Worm (Caenorhabditis elegans) whole organism, L4/young adult: ENCODE measurements around the gene let-767.

Experiments
- W03F9.2 ChIP-seq: fragments of 150-350 bp; optimal IDR thresholded peaks from 2 replicates; lab custom pipeline; 2014; ENCODE audit warnings: missing biosample characterization, missing genetic modification characterization
- dao-5 ChIP-seq: sonication (generic microtip); optimal IDR thresholded peaks from 2 replicates; lab custom pipeline; 2016; ENCODE audit warnings: missing genotype, missing genetic modification characterization, moderate library complexity, missing compliant biosample characterization
- him-1 ChIP-seq: sonication (generic microtip); optimal IDR thresholded peaks from 2 replicates; lab custom pipeline; 2016; ENCODE audit warnings: missing genotype, missing genetic modification reagents, missing genetic modification characterization, missing compliant biosample characterization

Gene let-767

DNA sequence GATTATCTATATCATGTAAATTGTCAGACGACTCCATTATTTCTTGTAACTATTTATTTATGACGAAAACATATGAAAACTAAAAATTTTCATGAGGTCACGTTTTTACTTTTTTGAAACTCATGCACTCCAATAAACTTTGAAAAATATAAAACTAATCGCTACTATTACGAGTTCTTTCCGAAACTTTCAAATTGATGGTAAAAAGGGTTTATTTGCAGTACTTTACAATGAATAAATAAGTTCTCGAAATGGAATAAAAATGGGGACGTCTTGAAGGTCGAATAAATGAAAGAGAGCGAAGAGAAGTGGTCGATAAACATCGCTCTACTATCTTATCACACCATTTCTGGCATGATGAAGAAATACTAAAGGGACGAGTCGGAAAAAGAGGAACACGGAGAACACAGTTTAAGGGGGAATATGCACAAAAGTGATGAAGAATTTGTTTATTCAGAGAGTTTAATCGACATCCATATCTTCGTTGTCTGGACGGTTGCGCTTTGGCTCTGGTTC lies at the start of gene let-767:
TSS of gene let-767 (minus strand) at position 51 of the 516 bp plus-strand sequence.
- TF ChIP-seq dao-5 (tag; lab: Kevin White, UChicago): no peak
- TF ChIP-seq him-1 (tag; lab: Kevin White, UChicago): no peak
- no peak for TF ChIP-seq W03F9.2 (tag; lab: Kevin White, UChicago)

DNA sequence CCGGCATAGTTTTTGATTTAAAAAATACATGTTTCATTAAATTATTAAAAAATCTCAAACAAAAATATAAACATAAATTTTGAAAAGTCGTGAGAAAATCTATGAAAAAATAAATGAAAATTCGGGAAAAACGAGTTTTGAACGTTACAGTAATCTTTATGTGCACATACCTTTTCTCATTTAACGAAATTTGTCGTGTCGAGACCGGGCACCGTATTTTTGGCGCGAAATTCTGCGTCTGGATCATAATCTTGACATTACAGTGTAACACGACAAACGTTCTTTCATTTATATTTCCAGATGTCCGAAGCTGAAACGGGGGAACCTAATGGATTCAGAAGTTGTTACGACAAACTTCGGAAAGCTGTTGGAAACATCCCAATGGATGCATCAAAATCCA lies 49.8 kb upstream of the let-767 start, which contains the start of gene C16A3.2:
TSS of gene C16A3.2 (plus strand) at position 301 of the 400 bp plus-strand sequence.
- no peak for TF ChIP-seq him-1 (tag; lab: Kevin White, UChicago)
- no peak for TF ChIP-seq dao-5 (tag; lab: Kevin White, UChicago)
- TF ChIP-seq W03F9.2 (tag; lab: Kevin White, UChicago): no peak

DNA sequence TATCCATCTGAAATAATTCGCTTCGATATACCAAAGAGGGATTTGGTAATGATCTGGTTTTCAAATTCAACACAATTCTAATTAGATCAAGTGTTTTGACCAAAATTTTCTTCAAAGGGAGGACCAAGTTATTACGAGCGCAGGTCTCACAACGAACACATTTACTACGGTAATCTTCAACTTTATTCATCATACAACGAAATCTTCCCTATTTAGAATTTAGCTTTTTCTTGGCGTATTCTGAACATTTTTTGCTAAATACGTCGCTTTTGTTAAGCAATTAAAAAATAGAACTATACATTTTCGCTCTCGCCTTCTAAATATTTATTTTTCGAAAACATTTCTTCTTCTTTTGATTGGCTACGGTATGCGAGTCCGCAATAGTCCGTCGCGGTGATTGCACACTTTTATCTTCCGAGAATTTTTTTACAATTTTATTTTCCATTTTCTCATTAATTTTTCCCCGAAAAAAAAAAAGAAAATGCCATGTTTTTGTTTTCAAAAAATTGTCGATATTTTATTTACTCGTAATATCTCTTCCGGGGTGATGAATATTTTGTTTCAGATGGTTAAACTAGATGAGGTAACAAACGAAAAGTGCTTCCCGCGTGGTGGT lies 43.3 kb upstream of the let-767 start, which contains the start of gene let-716:
TSS of gene let-716 (plus strand) at position 566 of the 616 bp plus-strand sequence.
- no peak for TF ChIP-seq dao-5 (tag; lab: Kevin White, UChicago)
- TF ChIP-seq him-1 (tag; lab: Kevin White, UChicago): no peak
- TF ChIP-seq W03F9.2 (tag; lab: Kevin White, UChicago): no peak

DNA sequence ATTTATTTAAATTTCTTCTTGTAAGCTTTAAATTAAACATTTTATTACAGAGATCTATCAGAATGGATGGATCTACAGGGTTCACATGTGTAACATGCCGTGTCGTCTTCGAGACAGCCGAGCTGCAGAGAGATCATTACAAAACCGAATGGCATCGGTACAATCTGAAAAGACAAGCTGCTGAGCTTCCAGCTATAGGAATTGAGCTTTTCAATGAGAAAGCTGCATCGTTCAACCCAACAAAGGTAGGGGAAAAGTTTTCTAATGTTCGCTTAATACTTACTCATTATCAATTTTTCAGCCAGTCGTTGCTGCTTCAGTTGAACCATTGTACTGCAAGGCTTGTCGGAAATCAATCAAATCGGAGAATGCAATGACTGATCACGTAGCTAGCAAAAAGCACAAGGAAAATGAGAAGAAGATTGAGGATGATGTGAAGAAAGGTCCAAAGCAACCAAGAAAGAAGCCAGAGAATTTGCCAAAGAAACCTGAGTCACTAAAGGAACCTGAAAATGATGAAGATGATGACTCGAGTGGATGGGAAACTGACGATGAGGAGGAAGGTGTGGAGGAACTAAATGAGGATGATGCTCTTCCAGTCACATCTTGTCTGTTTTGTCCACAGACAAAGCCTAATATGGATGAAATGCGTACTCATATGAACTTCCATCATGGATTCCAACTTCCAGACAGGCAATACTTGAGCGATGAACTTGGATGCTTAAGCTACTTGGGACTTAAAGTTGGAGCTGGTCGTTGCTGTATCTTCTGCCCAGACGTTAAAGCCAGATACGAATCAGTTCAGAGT lies 42.0 kb upstream of the let-767 start, which contains the start of gene znf-622:
TSS of gene znf-622 (plus strand) at position 51 of the 808 bp plus-strand sequence.
- no peak for TF ChIP-seq W03F9.2 (tag; lab: Kevin White, UChicago)
- TF ChIP-seq dao-5 (tag; lab: Kevin White, UChicago): no peak

DNA sequence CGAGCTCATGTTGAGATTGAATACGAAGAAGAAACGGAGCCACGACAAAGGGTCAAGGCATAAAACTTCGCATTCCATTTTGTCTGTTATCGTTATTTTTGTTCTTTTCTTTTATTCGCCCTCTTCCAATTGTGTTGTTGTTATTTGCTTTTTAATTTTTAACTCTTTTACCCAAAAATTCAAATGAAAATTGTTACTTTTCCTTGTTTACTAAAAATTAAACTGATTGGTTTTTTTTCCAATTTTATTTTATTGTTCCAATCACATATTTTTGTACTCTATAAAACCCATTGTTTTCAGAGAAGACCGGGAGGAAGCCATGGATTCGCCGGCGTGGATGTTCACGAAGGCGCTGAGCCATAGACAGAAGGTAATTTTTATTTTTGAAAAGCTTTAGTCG lies 40.7 kb upstream of the let-767 start, which contains the start of gene C16A3.5:
TSS of gene C16A3.5 (plus strand) at position 301 of the 400 bp plus-strand sequence.
- TF ChIP-seq him-1 (tag; lab: Kevin White, UChicago) (no peak), W03F9.2 (tag; lab: Kevin White, UChicago) (no peak), dao-5 (tag; lab: Kevin White, UChicago) (no peak)

DNA sequence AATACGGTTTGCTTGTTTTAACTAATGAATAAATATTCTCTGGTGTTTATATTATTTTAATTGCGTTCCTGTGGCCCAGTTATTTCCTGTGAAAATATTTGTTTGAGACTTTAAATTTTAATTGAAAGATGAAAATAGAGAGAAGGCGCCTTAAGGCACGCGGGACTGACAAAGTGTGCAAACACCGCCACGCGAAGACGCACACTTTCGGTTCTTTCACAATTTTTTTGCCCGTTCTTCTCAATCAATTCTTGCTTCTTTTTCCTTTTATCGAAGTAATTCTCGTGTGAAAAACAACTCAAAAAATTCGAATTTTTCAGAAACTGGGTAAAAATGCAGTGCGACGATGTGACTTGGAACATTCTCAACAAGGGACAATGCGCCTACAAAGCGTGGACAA lies 39.4 kb upstream of the let-767 start, which contains the start of gene C16A3.6:
TSS of gene C16A3.6 (plus strand) at position 84 of the 400 bp plus-strand sequence.
- no peak for TF ChIP-seq dao-5 (tag; lab: Kevin White, UChicago)
- TF ChIP-seq W03F9.2 (tag; lab: Kevin White, UChicago): no peak
- TF ChIP-seq him-1 (tag; lab: Kevin White, UChicago): no peak

DNA sequence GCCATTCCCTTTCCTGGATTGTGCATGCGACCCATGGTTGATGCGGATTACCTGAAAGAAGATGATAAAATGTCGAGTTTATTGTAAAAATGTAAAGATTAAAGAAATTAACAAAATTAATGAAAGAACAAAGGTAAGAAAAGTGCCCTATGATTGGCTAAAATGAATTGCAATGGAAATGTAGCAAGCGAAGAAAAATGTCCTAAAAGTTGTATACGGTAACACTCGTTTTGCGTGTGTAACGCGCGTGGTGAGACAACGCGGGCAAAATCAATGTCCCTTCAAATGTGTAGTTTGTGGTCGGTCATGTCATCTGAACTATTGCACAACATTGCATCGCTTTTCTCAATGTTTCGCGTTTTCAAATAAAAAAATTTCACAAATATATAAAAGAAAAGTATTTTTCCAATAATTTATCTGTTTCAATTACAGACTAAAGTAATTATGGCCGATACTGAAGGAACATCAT lies 35.2 kb upstream of the let-767 start, which contains the start of the genes rps-13 and nfx-1:
TSS of gene rps-13 (minus strand) at position 51 of the 469 bp plus-strand sequence.
TSS of gene nfx-1 (plus strand) at position 433 of the 469 bp plus-strand sequence.
- no peak for TF ChIP-seq dao-5 (tag; lab: Kevin White, UChicago)
- TF ChIP-seq W03F9.2 (tag; lab: Kevin White, UChicago): peak; percentile 69

DNA sequence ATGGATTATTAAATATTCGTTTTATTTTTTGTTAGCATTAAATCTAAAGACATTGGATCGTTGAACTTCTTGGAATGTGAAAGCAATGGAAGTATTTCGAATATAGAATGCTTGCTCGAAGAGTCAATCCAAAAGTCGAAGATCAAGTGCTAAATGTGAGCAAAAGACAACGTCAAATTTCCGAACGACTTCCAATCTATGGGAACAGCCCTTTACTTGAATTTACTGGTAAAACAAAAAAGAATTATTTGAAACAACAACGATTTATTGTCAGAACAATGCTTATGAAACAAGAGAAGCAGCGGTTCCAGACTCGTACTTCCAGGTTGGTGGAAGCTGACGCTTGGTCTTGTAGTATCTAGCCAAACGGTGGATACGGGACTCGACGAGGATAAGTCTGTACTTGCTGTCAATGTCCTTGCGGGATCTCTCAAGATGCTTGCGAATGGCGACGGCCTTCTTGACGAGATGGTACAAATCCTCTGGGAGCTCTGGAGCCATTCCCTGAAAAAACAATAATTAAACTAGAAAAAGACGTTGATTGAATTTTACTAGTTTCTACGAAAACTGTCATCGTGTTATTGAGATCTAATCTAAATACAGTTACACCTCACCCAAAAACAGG lies 34.2 kb upstream of the let-767 start:
- no peak for TF ChIP-seq him-1 (tag; lab: Kevin White, UChicago)

DNA sequence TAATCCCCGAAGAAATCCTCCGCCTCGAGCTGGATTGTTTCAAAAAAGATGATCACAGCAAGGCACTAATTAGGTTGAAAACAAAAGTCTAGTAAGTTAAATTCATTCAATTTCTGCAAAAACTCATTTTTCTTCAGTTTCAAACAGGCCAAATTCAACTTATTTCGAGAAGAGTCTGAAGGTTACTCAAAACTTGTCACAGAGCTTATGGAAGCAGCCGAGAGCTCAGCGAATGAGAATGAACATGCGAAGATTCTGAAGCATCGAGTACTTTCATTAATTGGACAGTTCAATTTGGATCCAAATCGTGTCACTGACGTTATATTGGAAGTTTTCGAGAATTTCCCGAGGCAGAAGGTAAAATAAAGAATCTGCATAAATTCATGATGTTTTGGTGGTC lies 28.8 kb upstream of the let-767 start:
- TF ChIP-seq W03F9.2 (tag; lab: Kevin White, UChicago): no peak
- no peak for TF ChIP-seq dao-5 (tag; lab: Kevin White, UChicago)
- no peak for TF ChIP-seq him-1 (tag; lab: Kevin White, UChicago)

DNA sequence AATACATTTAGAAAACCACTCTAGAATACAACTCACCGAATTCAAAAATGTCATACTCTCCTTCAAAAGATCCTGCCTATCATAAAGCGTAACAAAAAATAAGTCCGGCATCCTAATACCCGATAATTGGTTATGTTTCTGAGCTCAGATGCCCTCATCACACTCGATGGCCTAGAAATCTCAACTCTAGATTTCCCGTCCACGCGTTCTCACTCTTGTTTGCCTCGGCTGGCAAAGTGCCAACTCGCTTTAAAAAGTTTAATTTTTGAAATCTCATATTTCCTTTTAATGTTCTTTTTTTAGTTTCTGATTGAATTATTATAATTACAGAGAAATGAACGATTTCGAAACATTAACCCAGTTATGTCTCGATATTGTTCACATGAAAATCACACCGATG lies 27.9 kb upstream of the let-767 start, which contains the start of the genes C56G2.15 and thoc-2:
TSS of gene C56G2.15 (minus strand) at position 188 of the 400 bp plus-strand sequence.
TSS of gene thoc-2 (plus strand) at position 331 of the 400 bp plus-strand sequence.
- TF ChIP-seq dao-5 (tag; lab: Kevin White, UChicago) (no peak), W03F9.2 (tag; lab: Kevin White, UChicago) (no peak), him-1 (tag; lab: Kevin White, UChicago) (no peak)

DNA sequence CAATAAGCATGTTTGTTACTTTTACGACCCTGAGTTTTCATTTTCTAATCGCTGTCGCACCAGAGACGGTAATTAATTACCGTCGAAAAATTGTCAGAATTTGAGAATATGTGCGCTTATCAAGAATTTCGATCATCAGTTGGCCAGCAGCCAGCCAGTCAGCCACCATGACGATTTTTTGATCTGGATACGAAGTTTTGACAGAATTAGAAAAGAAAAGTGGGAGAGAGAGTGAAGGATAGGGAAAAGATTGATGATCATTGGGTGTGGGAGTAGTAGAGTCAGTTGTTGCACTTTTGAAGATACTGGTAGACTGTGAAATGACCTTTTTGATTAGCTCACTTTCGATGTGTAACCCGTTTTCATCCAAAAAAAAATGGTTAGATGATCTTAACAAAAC lies 24.6 kb upstream of the let-767 start:
- TF ChIP-seq W03F9.2 (tag; lab: Kevin White, UChicago) (no peak), him-1 (tag; lab: Kevin White, UChicago) (no peak), dao-5 (tag; lab: Kevin White, UChicago) (no peak)

DNA sequence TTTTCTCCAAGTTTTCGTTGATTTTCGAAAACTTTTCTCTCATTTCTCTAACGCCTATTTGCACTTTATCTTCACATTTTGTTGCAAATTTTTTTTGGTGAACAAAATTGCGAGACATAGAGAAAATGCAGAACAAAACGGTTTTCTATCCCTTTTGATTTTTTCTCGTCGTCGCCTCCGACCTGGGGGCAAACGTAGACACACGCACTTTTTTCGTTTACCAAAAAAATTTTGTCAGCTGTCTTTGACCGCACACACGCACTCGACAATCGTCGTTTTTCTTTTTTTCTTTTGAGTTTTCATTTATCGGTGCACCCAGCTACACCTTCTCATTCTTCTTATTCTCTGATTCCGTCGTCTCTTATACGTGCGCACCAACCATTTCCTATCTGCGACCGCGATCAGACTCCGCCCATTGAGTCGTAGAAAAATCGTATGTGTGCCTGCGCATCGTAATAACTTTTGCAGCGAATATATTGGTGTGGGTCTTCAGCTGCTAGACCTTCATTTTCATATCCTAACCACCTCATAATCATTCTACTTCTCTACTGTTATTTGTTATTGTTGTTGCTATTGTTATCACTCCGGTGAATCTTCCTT lies 22.7 kb upstream of the let-767 start:
- no peak for TF ChIP-seq him-1 (tag; lab: Kevin White, UChicago)
- TF ChIP-seq dao-5 (tag; lab: Kevin White, UChicago): no peak
